Fruit fly (Drosophila melanogaster) whole organism, prepupa: ENCODE results near the gene CG2202.

ENCODE experiments used
- CG10631 ChIP-seq: fragments of 200-800 bp; sonication (Bioruptor generic); optimal IDR thresholded peaks from 2 replicates; lab custom pipeline; 2016; ENCODE audit warnings: missing biosample characterization, missing genetic modification characterization
- CG10669 ChIP-seq: fragments of 200-800 bp; sonication (Bioruptor generic); optimal IDR thresholded peaks from 3 replicates; lab custom pipeline; 2018; ENCODE audit warnings: missing biosample characterization, mild to moderate bottlenecking, missing genetic modification characterization, moderate library complexity
- CG8319 ChIP-seq: fragments of 200-800 bp; sonication (Bioruptor generic); optimal IDR thresholded peaks from 3 replicates; lab custom pipeline; 2016; ENCODE audit warnings: missing biosample characterization, missing genetic modification characterization
- Eip93F ChIP-seq: fragments of 200-800 bp; sonication (Bioruptor generic); optimal IDR thresholded peaks from 2 replicates; lab custom pipeline; 2016; ENCODE audit warnings: missing biosample characterization, mild to moderate bottlenecking, missing genetic modification characterization
- Hr38 ChIP-seq: sonication (Bioruptor generic); optimal IDR thresholded peaks from 2 replicates; lab custom pipeline; 2016; ENCODE audit warnings: missing biosample characterization, missing genetic modification characterization
- Smox ChIP-seq: fragments of 200-800 bp; sonication (Bioruptor generic); optimal IDR thresholded peaks from 3 replicates; lab custom pipeline; 2016; ENCODE audit warnings: missing biosample characterization, missing genetic modification characterization
- cyc ChIP-seq: fragments of 200-800 bp; sonication (Bioruptor generic); optimal IDR thresholded peaks from 3 replicates; lab custom pipeline; 2016; ENCODE audit warnings: missing biosample characterization, missing genetic modification characterization
- salr ChIP-seq, 2 experiments: fragments of 200-800 bp; sonication (Bioruptor generic); optimal IDR thresholded peaks; 3 replicates each; lab custom pipeline; 2016 to 2018; ENCODE audit warnings: missing biosample characterization in 2 of 2, missing genetic modification characterization in 2 of 2, mild to moderate bottlenecking in 1 of 2

- TF ChIP-seq CG8319 (GFP tag; lab: Kevin White, UChicago) (no peak), Eip93F (GFP tag; lab: Kevin White, UChicago) (no peak), Smox (GFP tag; lab: Kevin White, UChicago) (no peak), cyc (no peak), salr (GFP tag; optimal IDR thresholded peaks at IDR 0.05; lab: Kevin White, UChicago) (no peak), CG10669 (GFP tag; lab: Kevin White, UChicago) (no peak), CG10631 (no peak), Hr38 (no peak)
These were observed 6.8 kb upstream of the CG2202 start, which contains the start of gene CG15209 for dm6 chrX:10841717-10842255.
